Worm (Caenorhabditis elegans) whole organism, L1 larva: ENCODE data around the gene madf-8.

Experiments
- C16A3.4 ChIP-seq: fragments of 150-350 bp; optimal IDR thresholded peaks from 2 replicates; lab custom pipeline; 2014; ENCODE audit warnings: missing biosample characterization, missing genetic modification characterization
- C34B4.2 ChIP-seq: sonication (generic microtip); optimal IDR thresholded peaks from 2 replicates; lab custom pipeline; 2017; ENCODE audit warnings: mild to moderate bottlenecking, missing genetic modification characterization, missing compliant biosample characterization
- F16B12.6 ChIP-seq: fragments of 150-350 bp; optimal IDR thresholded peaks from 2 replicates; lab custom pipeline; 2014; ENCODE audit warnings: missing biosample characterization, missing genetic modification characterization
- aha-1 ChIP-seq: fragments of 150-350 bp; optimal IDR thresholded peaks from 2 replicates; lab custom pipeline; 2014; ENCODE audit warnings: missing biosample characterization, missing genetic modification characterization
- alr-1 ChIP-seq: fragments of 200-800 bp; sonication (Bioruptor generic); optimal IDR thresholded peaks from 2 replicates; lab custom pipeline; 2018; ENCODE audit warnings: borderline replicate concordance, mild to moderate bottlenecking, missing genetic modification characterization, missing compliant biosample characterization
- aly-2 ChIP-seq: fragments of 150-350 bp; optimal IDR thresholded peaks from 2 replicates; lab custom pipeline; 2014; ENCODE audit warnings: missing biosample characterization, missing genetic modification characterization
- ceh-63 ChIP-seq: fragments of 200-800 bp; sonication (Bioruptor generic); optimal IDR thresholded peaks from 2 replicates; lab custom pipeline; 2018; ENCODE audit warnings: mild to moderate bottlenecking, missing genetic modification characterization, missing compliant biosample characterization
- ceh-82 ChIP-seq, 3 experiments: fragments of 150-350 bp in 1 of 3; sonication (generic microtip) in 2 of 3; optimal IDR thresholded peaks; 2 replicates each; lab custom pipeline; 2014 to 2017; ENCODE audit warnings: missing biosample characterization in 3 of 3, missing genetic modification characterization in 3 of 3
- ceh-88 ChIP-seq: fragments of 200-800 bp; sonication (Bioruptor generic); IDR thresholded peaks from 2 replicates; pipeline ENCODE4 v1.3.6; 2022; ENCODE audit warnings: missing genetic modification characterization, missing compliant biosample characterization
- ceh-90 ChIP-seq: sonication (generic microtip); optimal IDR thresholded peaks from 2 replicates; lab custom pipeline; 2016; ENCODE audit warnings: missing genetic modification characterization, missing compliant biosample characterization
- dsc-1 ChIP-seq: sonication (generic microtip); optimal IDR thresholded peaks from 2 replicates; lab custom pipeline; 2016; ENCODE audit warnings: mild to moderate bottlenecking, missing genetic modification characterization, missing compliant biosample characterization
- efl-3 ChIP-seq: fragments of 200-800 bp; sonication (Bioruptor generic); optimal IDR thresholded peaks from 2 replicates; lab custom pipeline; 2018; ENCODE audit warnings: mild to moderate bottlenecking, missing genetic modification characterization, missing compliant biosample characterization
- egl-13 ChIP-seq: sonication (generic microtip); optimal IDR thresholded peaks from 2 replicates; lab custom pipeline; 2016; ENCODE audit warnings: missing genotype, missing genetic modification reagents, missing genetic modification characterization, missing compliant biosample characterization
- egl-27 ChIP-seq, 2 experiments: fragments of 150-350 bp in 1 of 2; sonication (generic microtip); optimal IDR thresholded peaks; 3 replicates each; lab custom pipeline; 2017 to 2018; ENCODE audit warnings: missing biosample characterization in 2 of 2, missing genetic modification characterization in 2 of 2, missing genetic modification reagents in 2 of 2
- elt-2 ChIP-seq: sonication (generic microtip); optimal IDR thresholded peaks from 2 replicates; lab custom pipeline; 2016; ENCODE audit warnings: missing genetic modification characterization, mild to moderate bottlenecking, inconsistent platforms, missing compliant biosample characterization, missing genetic modification reagents
- ets-5 ChIP-seq: fragments of 200-800 bp; sonication (Bioruptor generic); IDR thresholded peaks from 2 replicates; pipeline ENCODE4 v1.3.6; 2022; ENCODE audit warnings: missing genetic modification characterization, missing compliant biosample characterization
- fkh-10 ChIP-seq: sonication (generic microtip); optimal IDR thresholded peaks from 2 replicates; lab custom pipeline; 2017; ENCODE audit warnings: missing biosample characterization, missing genetic modification reagents, missing genetic modification characterization
- fkh-8 ChIP-seq: sonication (generic microtip); optimal IDR thresholded peaks from 2 replicates; lab custom pipeline; 2016; ENCODE audit warnings: mild to moderate bottlenecking, missing genetic modification characterization, missing compliant biosample characterization
- fos-1 ChIP-seq: fragments of 150-350 bp; optimal IDR thresholded peaks from 2 replicates; lab custom pipeline; 2014; ENCODE audit warnings: missing biosample characterization, missing genetic modification characterization
- grh-1 ChIP-seq: fragments of 200-800 bp; sonication (Bioruptor generic); IDR thresholded peaks from 2 replicates; pipeline ENCODE4 v1.3.6; 2022; ENCODE audit warnings: missing genetic modification reagents, missing genetic modification characterization, missing compliant biosample characterization
- hpl-2 ChIP-seq: fragments of 150-350 bp; optimal IDR thresholded peaks from 2 replicates; lab custom pipeline; 2014; ENCODE audit warnings: missing biosample characterization, missing genetic modification reagents, missing genetic modification characterization
- irx-1 ChIP-seq: sonication (generic microtip); optimal IDR thresholded peaks from 2 replicates; lab custom pipeline; 2016; ENCODE audit warnings: missing genetic modification characterization, missing compliant biosample characterization
- jun-1 ChIP-seq: fragments of 150-350 bp; optimal IDR thresholded peaks from 2 replicates; lab custom pipeline; 2014; ENCODE audit warnings: missing biosample characterization, missing genetic modification reagents, missing genetic modification characterization
- lin-13 ChIP-seq: fragments of 150-350 bp; optimal IDR thresholded peaks from 2 replicates; lab custom pipeline; 2014; ENCODE audit warnings: missing biosample characterization, missing genetic modification reagents, missing genetic modification characterization
- lin-14 ChIP-seq: fragments of 200-800 bp; sonication (Bioruptor generic); optimal IDR thresholded peaks from 2 replicates; lab custom pipeline; 2018; ENCODE audit warnings: mild to moderate bottlenecking, missing genetic modification characterization, moderate library complexity, missing compliant biosample characterization
- lin-35 ChIP-seq, 2 experiments: fragments of 150-350 bp; optimal IDR thresholded peaks; 2 replicates each; lab custom pipeline; 2014; ENCODE audit warnings: missing biosample characterization in 2 of 2, missing genetic modification characterization in 2 of 2, missing genetic modification reagents in 2 of 2
- lsy-2 ChIP-seq, 2 experiments: fragments of 150-350 bp; optimal IDR thresholded peaks; 2 replicates each; lab custom pipeline; 2014; ENCODE audit warnings: missing biosample characterization in 2 of 2, missing genetic modification characterization in 2 of 2
- mab-9 ChIP-seq: fragments of 200-800 bp; sonication (Bioruptor generic); IDR thresholded peaks from 2 replicates; pipeline ENCODE4 v1.3.6; 2022; ENCODE audit warnings: missing genetic modification reagents, missing genetic modification characterization, missing compliant biosample characterization
- mef-2 ChIP-seq: fragments of 150-350 bp; optimal IDR thresholded peaks from 2 replicates; lab custom pipeline; 2014; ENCODE audit warnings: missing biosample characterization, missing genetic modification characterization
- nhr-12 ChIP-seq: sonication (generic microtip); optimal IDR thresholded peaks from 2 replicates; lab custom pipeline; 2017; ENCODE audit warnings: missing biosample characterization, missing genetic modification characterization
- nhr-19 ChIP-seq: fragments of 200-800 bp; sonication (Bioruptor generic); conservative IDR thresholded peaks from 2 replicates; pipeline ENCODE4 v1.3.6; 2022; ENCODE audit warnings: missing genetic modification characterization, missing compliant biosample characterization
- nhr-237 ChIP-seq: fragments of 150-350 bp; optimal IDR thresholded peaks from 2 replicates; lab custom pipeline; 2014; ENCODE audit warnings: missing biosample characterization, missing genetic modification characterization
- nhr-47 ChIP-seq: sonication (generic microtip); optimal IDR thresholded peaks from 2 replicates; lab custom pipeline; 2016; ENCODE audit warnings: mild to moderate bottlenecking, missing genetic modification characterization, moderate library complexity, missing compliant biosample characterization
- nhr-71 ChIP-seq: sonication (generic microtip); optimal IDR thresholded peaks from 2 replicates; lab custom pipeline; 2016; ENCODE audit warnings: mild to moderate bottlenecking, missing genetic modification characterization, moderate library complexity, missing compliant biosample characterization
- nhr-77 ChIP-seq: fragments of 150-350 bp; optimal IDR thresholded peaks from 2 replicates; lab custom pipeline; 2014; ENCODE audit warnings: missing biosample characterization, missing genetic modification characterization
- nhr-84 ChIP-seq: sonication (generic microtip); optimal IDR thresholded peaks from 2 replicates; lab custom pipeline; 2017; ENCODE audit warnings: missing biosample characterization, missing genetic modification characterization
- nhr-85 ChIP-seq: sonication (generic microtip); peaks from one replicate; lab custom pipeline; 2016; ENCODE audit warnings: missing genetic modification characterization, inconsistent platforms, missing compliant biosample characterization
- pag-3 ChIP-seq: sonication (generic microtip); optimal IDR thresholded peaks from 2 replicates; lab custom pipeline; 2017; ENCODE audit warnings: missing genetic modification characterization, mild to moderate bottlenecking, missing compliant biosample characterization, antibody characterized with exemption, borderline replicate concordance; ENCODE audit not compliant: insufficient read depth
- skn-1 ChIP-seq: fragments of 150-350 bp; optimal IDR thresholded peaks from 2 replicates; lab custom pipeline; 2014; ENCODE audit warnings: missing biosample characterization, missing genetic modification characterization
- snpc-4 ChIP-seq: fragments of 150-350 bp; optimal IDR thresholded peaks from 2 replicates; lab custom pipeline; 2014; ENCODE audit warnings: missing biosample characterization, missing genetic modification characterization
- snu-23 ChIP-seq: sonication (generic microtip); optimal IDR thresholded peaks from 2 replicates; lab custom pipeline; 2016; ENCODE audit warnings: missing genetic modification characterization, missing compliant biosample characterization
- sup-37 ChIP-seq: fragments of 200-800 bp; sonication (Bioruptor generic); optimal IDR thresholded peaks from 2 replicates; lab custom pipeline; 2018; ENCODE audit warnings: mild to moderate bottlenecking, missing genetic modification characterization, missing compliant biosample characterization
- tbx-2 ChIP-seq: sonication (generic microtip); optimal IDR thresholded peaks from 2 replicates; lab custom pipeline; 2016; ENCODE audit warnings: missing genetic modification characterization, missing compliant biosample characterization
- tlp-1 ChIP-seq: fragments of 150-350 bp; optimal IDR thresholded peaks from 2 replicates; lab custom pipeline; 2014; ENCODE audit warnings: missing biosample characterization, missing genetic modification characterization
- unc-130 ChIP-seq: fragments of 150-350 bp; optimal IDR thresholded peaks from 2 replicates; lab custom pipeline; 2017; ENCODE audit warnings: missing biosample characterization, missing genetic modification characterization, inconsistent platforms
- unc-62 ChIP-seq: fragments of 150-350 bp; optimal IDR thresholded peaks from 2 replicates; lab custom pipeline; 2014; ENCODE audit warnings: missing biosample characterization, missing genetic modification reagents, missing genetic modification characterization
- unc-86 ChIP-seq: sonication (generic microtip); optimal IDR thresholded peaks from 2 replicates; lab custom pipeline; 2016; ENCODE audit warnings: missing genetic modification characterization, missing compliant biosample characterization
- unc-98 ChIP-seq: fragments of 200-800 bp; sonication (Bioruptor generic); IDR thresholded peaks from 2 replicates; pipeline ENCODE4 v1.3.6; 2022; ENCODE audit warnings: missing genetic modification characterization, missing compliant biosample characterization
- vab-15 ChIP-seq: sonication (generic microtip); optimal IDR thresholded peaks from 2 replicates; lab custom pipeline; 2017; ENCODE audit warnings: missing genotype, mild to moderate bottlenecking, missing genetic modification characterization, missing compliant biosample characterization
- zag-1 ChIP-seq: fragments of 150-350 bp; optimal IDR thresholded peaks from 2 replicates; lab custom pipeline; 2014; ENCODE audit warnings: missing biosample characterization, missing genetic modification characterization
- ztf-11 ChIP-seq, 2 experiments: sonication (generic microtip); optimal IDR thresholded peaks; 2 replicates each; lab custom pipeline; 2016 to 2017; ENCODE audit warnings: missing genetic modification characterization in 2 of 2, missing biosample characterization in 1 of 2, missing compliant biosample characterization in 1 of 2
- ztf-4 ChIP-seq: fragments of 150-350 bp; optimal IDR thresholded peaks from 2 replicates; lab custom pipeline; 2014; ENCODE audit warnings: missing biosample characterization, missing genetic modification characterization

madf-8 gene

DNA sequence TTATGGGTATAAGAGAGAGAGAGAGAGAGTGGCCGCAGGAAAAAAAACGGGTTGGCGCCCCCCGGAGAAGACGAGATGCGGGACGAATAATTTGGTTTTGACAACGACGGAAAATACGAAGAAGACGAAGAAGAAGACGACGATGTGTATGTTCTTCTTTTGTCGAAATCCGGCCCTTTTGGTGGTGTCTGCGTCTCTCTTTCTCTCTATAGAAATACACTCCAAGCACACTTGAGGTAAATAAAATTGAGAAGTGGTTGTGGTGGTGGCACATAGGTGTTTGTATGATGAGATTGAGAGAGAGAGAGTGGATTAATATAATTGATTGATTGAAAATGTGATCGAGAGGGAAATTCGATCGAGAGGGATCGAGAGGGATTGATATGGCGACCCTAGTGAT is 22.2 kb upstream of the madf-8 start (continued):
- TF ChIP-seq ceh-63 (GFP tag; lab: Kevin White, UChicago) (no peak), unc-86 (tag; lab: Kevin White, UChicago) (no peak), ceh-90 (no peak), ztf-4 (tag; lab: Kevin White, UChicago) (no peak)
- TF ChIP-seq, all 84 proteins: peak for 17

DNA sequence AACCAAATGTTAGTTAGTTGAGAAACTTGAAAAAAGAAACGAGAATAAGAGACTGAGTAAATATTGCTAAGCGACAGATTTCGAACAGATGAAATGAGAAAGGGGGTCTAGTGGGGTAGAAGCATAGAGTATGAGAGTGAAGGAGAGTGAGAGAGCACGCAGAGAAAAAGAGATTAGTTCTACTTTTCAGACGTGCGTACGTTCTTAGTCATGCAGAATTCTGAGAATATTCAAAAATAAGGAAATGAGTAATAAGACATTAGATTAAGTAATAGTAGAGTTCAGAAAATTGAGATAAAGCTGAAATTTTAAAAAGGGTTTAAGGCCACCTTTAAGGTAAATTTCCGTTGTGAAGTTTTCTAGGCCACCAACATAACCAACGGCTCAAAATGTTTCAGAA is 20.4 kb upstream of the madf-8 start:
- no peak for TF ChIP-seq C34B4.2 (tag; lab: Kevin White, UChicago)
- no peak for TF ChIP-seq lin-13 (GFP tag; lab: Kevin White, UChicago)
- TF ChIP-seq nhr-85 (tag; lab: Kevin White, UChicago), result no peak
- no peak for TF ChIP-seq ceh-88 (GFP tag; lab: Robert Waterston, UW)
- TF ChIP-seq ztf-4 (tag; lab: Kevin White, UChicago), result no peak
- no peak for TF ChIP-seq alr-1 (tag; lab: Kevin White, UChicago)
- TF ChIP-seq C16A3.4 (tag; lab: Kevin White, UChicago), result no peak
- peak; percentile 47 for TF ChIP-seq lin-14 (GFP tag; lab: Kevin White, UChicago)
- no peak for TF ChIP-seq fkh-10
- TF ChIP-seq egl-27 (tag; optimal IDR thresholded peaks at IDR 0.05; lab: Kevin White, UChicago), result no peak
- no peak for TF ChIP-seq skn-1
- TF ChIP-seq jun-1 (tag; lab: Kevin White, UChicago), result no peak
- TF ChIP-seq ceh-82 (tag; optimal IDR thresholded peaks at IDR 0.05; lab: Kevin White, UChicago), result peak in 1 of 3 experiments; percentile 9
- no peak for TF ChIP-seq ets-5
- peak; percentile 90 for TF ChIP-seq dsc-1
- peak; percentile 11 for TF ChIP-seq unc-86 (tag; lab: Kevin White, UChicago)
- TF ChIP-seq ztf-11 (tag; optimal IDR thresholded peaks at IDR 0.05; lab: Kevin White, UChicago), result no peak
- no peak for TF ChIP-seq pag-3 (tag; lab: Kevin White, UChicago)
- no peak for TF ChIP-seq unc-130
- peak; percentile 82 for TF ChIP-seq fkh-8 (tag; lab: Kevin White, UChicago)
- no peak for TF ChIP-seq nhr-84 (tag; lab: Kevin White, UChicago)
- TF ChIP-seq F16B12.6 (tag; lab: Kevin White, UChicago), result no peak
- TF ChIP-seq efl-3, result no peak
- TF ChIP-seq snu-23 (GFP tag; lab: Kevin White, UChicago), result no peak
- TF ChIP-seq snpc-4 (tag; lab: Kevin White, UChicago), result no peak
- no peak for TF ChIP-seq aha-1
- no peak for TF ChIP-seq unc-62 (GFP tag; lab: Kevin White, UChicago)
- no peak for TF ChIP-seq hpl-2
- TF ChIP-seq tbx-2, result no peak
- TF ChIP-seq lsy-2 (tag; optimal IDR thresholded peaks at IDR 0.05; lab: Kevin White, UChicago), result peak; percentile 13 to 18
- TF ChIP-seq nhr-12 (tag; lab: Kevin White, UChicago), result no peak
- peak; percentile 71 for TF ChIP-seq nhr-47
- no peak for TF ChIP-seq vab-15
- TF ChIP-seq mef-2 (tag; lab: Kevin White, UChicago), result no peak
- no peak for TF ChIP-seq unc-98
- TF ChIP-seq egl-13 (tag; lab: Kevin White, UChicago), result peak; percentile 57
- no peak for TF ChIP-seq zag-1
- TF ChIP-seq nhr-237 (tag; lab: Kevin White, UChicago), result no peak
- TF ChIP-seq elt-2 (tag; lab: Kevin White, UChicago), result no peak
- TF ChIP-seq sup-37 (GFP tag; lab: Kevin White, UChicago), result no peak
- TF ChIP-seq mab-9 (GFP tag; lab: Robert Waterston, UW), result no peak
- TF ChIP-seq nhr-71 (tag; lab: Kevin White, UChicago), result peak; percentile 59
- TF ChIP-seq grh-1 (GFP tag; lab: Robert Waterston, UW), result no peak
- TF ChIP-seq lin-35 (GFP tag; optimal IDR thresholded peaks at IDR 0.05; lab: Kevin White, UChicago), result no peak
- no peak for TF ChIP-seq ceh-90
- TF ChIP-seq aly-2 (tag; lab: Kevin White, UChicago), result no peak
- no peak for TF ChIP-seq tlp-1 (tag; lab: Kevin White, UChicago)
- TF ChIP-seq fos-1, result no peak
- TF ChIP-seq nhr-19 (GFP tag; lab: Robert Waterston, UW), result no peak
- TF ChIP-seq irx-1, result no peak
- peak; percentile 3 for TF ChIP-seq nhr-77 (tag; lab: Kevin White, UChicago)
